Fruit fly (Drosophila melanogaster) S2 (cell line): ENCODE data around the gene Ugt304A1.

Source experiments
- CG8478 ChIP-seq: fragments of >200 bp; optimal IDR thresholded peaks from 2 replicates; lab custom pipeline; 2018
- CTCF ChIP-seq, 2 experiments: fragments of >200 bp; optimal IDR thresholded peaks; 2 replicates each; lab custom pipeline; 2018

The Ugt304A1 gene

dm6 chr3R:11199227-11199835, 24.1 kb upstream of the Ugt304A1 start:
- TF ChIP-seq CG8478 (lab: Kevin White, UChicago) (no peak), CTCF (optimal IDR thresholded peaks at IDR 0.05; lab: Kevin White, UChicago) (no peak)

- no peak for TF ChIP-seq CG8478 (lab: Kevin White, UChicago)
- TF ChIP-seq CTCF (optimal IDR thresholded peaks at IDR 0.05; lab: Kevin White, UChicago): no peak
These were observed 22.9 kb upstream of the Ugt304A1 start for dm6 chr3R:11198062-11198472.

dm6 chr3R:11197389-11197716, 22.1 kb upstream of the Ugt304A1 start, which contains the start of gene cu:
cu (plus strand) TSS chr3R:11197592.
- TF ChIP-seq CTCF (optimal IDR thresholded peaks at IDR 0.05; lab: Kevin White, UChicago): no peak

- no peak for TF ChIP-seq CTCF (optimal IDR thresholded peaks at IDR 0.05; lab: Kevin White, UChicago)
- no peak for TF ChIP-seq CG8478 (lab: Kevin White, UChicago)
These were observed 21.6 kb upstream of the Ugt304A1 start for dm6 chr3R:11196648-11197388.

dm6 chr3R:11195792-11196191, 20.6 kb upstream of the Ugt304A1 start, which contains the start of gene CG18577:
CG18577 (plus strand) TSS chr3R:11196092.
- TF ChIP-seq CTCF (optimal IDR thresholded peaks at IDR 0.05; lab: Kevin White, UChicago): no peak
- TF ChIP-seq CG8478 (lab: Kevin White, UChicago): no peak

- TF ChIP-seq CG8478 (lab: Kevin White, UChicago) (no peak), CTCF (optimal IDR thresholded peaks at IDR 0.05; lab: Kevin White, UChicago) (no peak)
These were observed 3.1 kb upstream of the Ugt304A1 start for dm6 chr3R:11178300-11178699.

- TF ChIP-seq CTCF (optimal IDR thresholded peaks at IDR 0.05; lab: Kevin White, UChicago) (no peak), CG8478 (lab: Kevin White, UChicago) (no peak)
These were observed 2.4 kb upstream of the Ugt304A1 start for dm6 chr3R:11177579-11177978.

dm6 chr3R:11175777-11176176, 569 bp upstream of the Ugt304A1 start:
- TF ChIP-seq CG8478 (lab: Kevin White, UChicago): no peak

- TF ChIP-seq CG8478 (lab: Kevin White, UChicago) (no peak), CTCF (optimal IDR thresholded peaks at IDR 0.05; lab: Kevin White, UChicago) (no peak)
These were observed 2.1 kb downstream of the Ugt304A1 start for dm6 chr3R:11173169-11173506.

dm6 chr3R:11172460-11173168, 2.6 kb downstream of the Ugt304A1 start, which contains the start of gene Ugt35A1:
Ugt35A1 (minus strand) TSS chr3R:11172664.
- no peak for TF ChIP-seq CG8478 (lab: Kevin White, UChicago)
- no peak for TF ChIP-seq CTCF (optimal IDR thresholded peaks at IDR 0.05; lab: Kevin White, UChicago)

dm6 chr3R:11170146-11170545, 5.1 kb downstream of the Ugt304A1 start, which contains the start of gene Ugt35B1:
Ugt35B1 (minus strand) TSS chr3R:11170246.
- TF ChIP-seq CG8478 (lab: Kevin White, UChicago) (no peak), CTCF (optimal IDR thresholded peaks at IDR 0.05; lab: Kevin White, UChicago) (no peak)

- TF ChIP-seq CTCF (optimal IDR thresholded peaks at IDR 0.05; lab: Kevin White, UChicago): no peak
- TF ChIP-seq CG8478 (lab: Kevin White, UChicago): no peak
These were observed 7.2 kb downstream of the Ugt304A1 start, which contains the start of gene Ugt35E2 for dm6 chr3R:11167931-11168465. Ugt35E2 (minus strand) TSS chr3R:11167981.

- no peak for TF ChIP-seq CTCF (optimal IDR thresholded peaks at IDR 0.05; lab: Kevin White, UChicago)
- TF ChIP-seq CG8478 (lab: Kevin White, UChicago): no peak
These were observed 9.2 kb downstream of the Ugt304A1 start, which contains the start of gene Ugt35E1 for dm6 chr3R:11165974-11166373. Ugt35E1 (minus strand) TSS chr3R:11166074.

dm6 chr3R:11160907-11161306, 14.3 kb downstream of the Ugt304A1 start, which contains the start of gene CG4757:
CG4757 (plus strand) TSS chr3R:11161207.
- TF ChIP-seq CTCF (optimal IDR thresholded peaks at IDR 0.05; lab: Kevin White, UChicago): no peak
- no peak for TF ChIP-seq CG8478 (lab: Kevin White, UChicago)

- TF ChIP-seq CG8478 (lab: Kevin White, UChicago): no peak
- no peak for TF ChIP-seq CTCF (optimal IDR thresholded peaks at IDR 0.05; lab: Kevin White, UChicago)
These were observed 18.4 kb downstream of the Ugt304A1 start, which contains the start of gene Ugt302C1 for dm6 chr3R:11156858-11157257. Ugt302C1 (plus strand) TSS chr3R:11157098.
